Worm (Caenorhabditis elegans) whole organism, young adult: Measurements from ENCODE around the gene skr-17.

ENCODE experiments used
- F57C9.4 ChIP-seq: sonication (generic microtip); optimal IDR thresholded peaks from 2 replicates; lab custom pipeline; 2017; ENCODE audit warnings: mild to moderate bottlenecking, missing genetic modification characterization, missing compliant biosample characterization
- K12H6.12 ChIP-seq: fragments of 200-800 bp; sonication (Bioruptor generic); optimal IDR thresholded peaks from 2 replicates; lab custom pipeline; 2018; ENCODE audit warnings: mild to moderate bottlenecking, missing genetic modification characterization, missing compliant biosample characterization
- ceh-91 ChIP-seq: fragments of 200-800 bp; sonication (Bioruptor generic); IDR thresholded peaks from 2 replicates; pipeline ENCODE4 v1.3.6; 2022; ENCODE audit warnings: missing genetic modification reagents, missing genetic modification characterization, missing compliant biosample characterization
- lin-35 ChIP-seq, 3 experiments: fragments of 150-350 bp in 2 of 3; sonication (generic microtip) in 1 of 3; optimal IDR thresholded peaks; 2 replicates each; lab custom pipeline; 2014 to 2018; ENCODE audit warnings: missing biosample characterization in 3 of 3, missing genetic modification characterization in 3 of 3, missing genetic modification reagents in 3 of 3
- mxl-1 ChIP-seq: sonication (generic microtip); optimal IDR thresholded peaks from 2 replicates; lab custom pipeline; 2016; ENCODE audit warnings: missing genetic modification characterization, missing compliant biosample characterization
- unc-62 ChIP-seq: fragments of 150-350 bp; optimal IDR thresholded peaks from 2 replicates; lab custom pipeline; 2014; ENCODE audit warnings: missing biosample characterization, missing genetic modification reagents, missing genetic modification characterization

DNA sequence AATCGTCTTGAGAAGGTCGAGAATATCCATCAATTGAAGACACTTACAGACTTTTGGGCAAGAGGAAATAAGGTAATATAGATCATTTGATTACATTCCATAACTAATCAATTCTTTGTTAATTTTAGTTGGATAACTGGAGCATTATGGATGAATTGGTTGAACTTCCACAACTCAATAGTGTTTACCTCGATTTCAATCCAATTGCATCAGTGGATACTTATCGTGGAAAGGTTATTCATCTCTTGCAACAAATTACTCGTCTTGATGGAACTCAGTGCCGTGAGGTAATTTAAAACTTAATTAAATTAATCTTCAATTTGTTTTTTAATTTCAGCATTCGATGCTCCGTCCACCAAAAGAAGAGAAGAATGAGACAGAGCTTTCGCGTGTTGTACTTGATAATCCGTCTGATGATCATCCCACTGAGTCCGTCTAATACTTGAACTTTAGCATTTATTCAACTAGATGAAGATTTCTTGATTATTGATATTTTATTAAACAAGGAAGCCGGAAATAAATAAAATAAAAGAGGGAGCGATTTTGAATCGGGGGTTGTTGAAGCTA lies 9.8 kb upstream of the skr-17 start:
- TF ChIP-seq unc-62 (GFP tag; lab: Kevin White, UChicago) (no peak), ceh-91 (GFP tag; lab: Robert Waterston, UW) (no peak), K12H6.12 (tag; lab: Kevin White, UChicago) (no peak), mxl-1 (no peak), lin-35 (GFP tag; optimal IDR thresholded peaks at IDR 0.05; lab: Kevin White, UChicago) (peak in 1 of 3 experiments; percentile 16), F57C9.4 (tag; lab: Kevin White, UChicago) (no peak)
